Worm (Caenorhabditis elegans): ENCODE measurements around the gene T02E9.6.

DNA sequence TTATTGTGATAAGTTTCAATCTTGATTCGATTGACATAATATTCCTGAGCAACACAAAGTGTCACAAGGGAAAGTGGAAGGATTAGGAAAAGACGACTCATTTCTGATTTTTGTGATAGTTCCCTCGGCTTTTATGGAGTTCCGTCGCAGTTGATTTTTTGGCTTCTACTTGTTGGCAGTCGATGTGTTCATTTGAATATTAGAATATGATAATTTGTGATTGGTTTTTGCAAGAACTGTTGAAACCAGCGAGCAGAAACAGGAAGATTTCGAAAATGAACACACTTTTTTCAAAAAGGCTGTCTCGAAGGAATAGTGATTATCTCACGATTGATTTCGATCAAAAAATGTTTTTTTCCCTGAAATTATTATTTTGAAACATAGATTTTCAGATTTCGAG, at the start of gene T02E9.6:
- no peak for TF ChIP-seq nhr-10 (tag; optimal IDR thresholded peaks at IDR 0.05)
- TF ChIP-seq unc-39 (tag; optimal IDR thresholded peaks at IDR 0.05) = no peak
- no peak for TF ChIP-seq nhr-11 (tag; optimal IDR thresholded peaks at IDR 0.05)
- TF ChIP-seq snpc-4 (tag; optimal IDR thresholded peaks at IDR 0.05) = no peak
- TF ChIP-seq sem-4 (tag; optimal IDR thresholded peaks at IDR 0.05) = no peak
- no peak for TF ChIP-seq ZK546.5 (tag; optimal IDR thresholded peaks at IDR 0.05)
- no peak for TF ChIP-seq aly-2 (tag; optimal IDR thresholded peaks at IDR 0.05)
- TF ChIP-seq lsy-2 (tag; optimal IDR thresholded peaks at IDR 0.05) = no peak
- no peak for TF ChIP-seq nhr-237 (tag; optimal IDR thresholded peaks at IDR 0.05)
- TF ChIP-seq mdl-1 (tag; optimal IDR thresholded peaks at IDR 0.05) = no peak
- TF ChIP-seq unc-62 (GFP tag; optimal IDR thresholded peaks at IDR 0.05) = no peak
- TF ChIP-seq elt-3 (tag; optimal IDR thresholded peaks at IDR 0.05) = no peak
- TF ChIP-seq crh-2 (tag; optimal IDR thresholded peaks at IDR 0.05) = no peak
